Fruit fly (Drosophila melanogaster) whole organism, embryonic: ENCODE data around the gene Smu1.

ENCODE experiments used
- ATbp ChIP-seq: fragments of 200-800 bp; sonication (Bioruptor generic); optimal IDR thresholded peaks from 2 replicates; lab custom pipeline; 2017; ENCODE audit warnings: missing biosample characterization, mild to moderate bottlenecking, missing genetic modification characterization, missing genetic modification reagents
- Adf1 ChIP-seq: fragments of 200-800 bp; sonication (Bioruptor generic); IDR thresholded peaks from 2 replicates; pipeline ENCODE4 v1.3.6; 2022; ENCODE audit warnings: missing biosample characterization, missing genetic modification characterization
- BtbVII ChIP-seq: fragments of 200-800 bp; sonication (Bioruptor generic); optimal IDR thresholded peaks from 3 replicates; lab custom pipeline; 2017; ENCODE audit warnings: missing biosample characterization, mild to moderate bottlenecking, missing genetic modification characterization
- CG11504 ChIP-seq: fragments of 200-800 bp; sonication (Bioruptor generic); optimal IDR thresholded peaks from 3 replicates; lab custom pipeline; 2019; ENCODE audit warnings: missing biosample characterization, mild to moderate bottlenecking, missing genetic modification characterization, moderate library complexity
- CG13624 ChIP-seq: fragments of 200-800 bp; sonication (Bioruptor generic); optimal IDR thresholded peaks from 2 replicates; lab custom pipeline; 2016; ENCODE audit warnings: missing biosample characterization, missing genetic modification characterization
- CG1529 ChIP-seq: fragments of 200-800 bp; sonication (Bioruptor generic); optimal IDR thresholded peaks from 3 replicates; lab custom pipeline; 2018; ENCODE audit warnings: missing biosample characterization, missing genetic modification characterization
- CG15514 ChIP-seq: fragments of 200-800 bp; sonication (Bioruptor generic); optimal IDR thresholded peaks from 3 replicates; lab custom pipeline; 2017; ENCODE audit warnings: missing biosample characterization, missing genetic modification characterization, mild to moderate bottlenecking, moderate library complexity, missing genetic modification reagents
- CG1602 ChIP-seq: fragments of 200-800 bp; sonication (Bioruptor generic); optimal IDR thresholded peaks from 3 replicates; lab custom pipeline; 2016; ENCODE audit warnings: missing biosample characterization, missing genetic modification characterization
- CG17186 ChIP-seq: fragments of 200-800 bp; sonication (Bioruptor generic); optimal IDR thresholded peaks from 3 replicates; lab custom pipeline; 2017; ENCODE audit warnings: missing biosample characterization, missing genetic modification reagents, missing genetic modification characterization
- CG2199 ChIP-seq: fragments of 200-800 bp; sonication (Bioruptor generic); IDR thresholded peaks from 3 replicates; pipeline ENCODE4 v1.3.6; 2022; ENCODE audit warnings: missing biosample characterization, missing genetic modification characterization
- CG30431 ChIP-seq: fragments of 200-800 bp; sonication (Bioruptor generic); optimal IDR thresholded peaks from 2 replicates; lab custom pipeline; 2017; ENCODE audit warnings: missing biosample characterization, missing genetic modification characterization
- CG34224 ChIP-seq: fragments of 200-800 bp; sonication (Bioruptor generic); IDR thresholded peaks from 3 replicates; pipeline ENCODE4 v1.3.6; 2022; ENCODE audit warnings: missing biosample characterization, missing genetic modification characterization; ENCODE audit not compliant: partially characterized antibody
- CG34376 ChIP-seq: fragments of 200-800 bp; sonication (Bioruptor generic); optimal IDR thresholded peaks from 2 replicates; lab custom pipeline; 2018; ENCODE audit warnings: missing biosample characterization, mild to moderate bottlenecking, missing genetic modification characterization
- CG6272 ChIP-seq: fragments of 200-800 bp; sonication (Bioruptor generic); IDR thresholded peaks from 2 replicates; pipeline ENCODE4 v1.3.6; 2022; ENCODE audit warnings: missing biosample characterization, missing genetic modification characterization
- CG7786 ChIP-seq: fragments of 200-800 bp; sonication (Bioruptor generic); optimal IDR thresholded peaks from 2 replicates; lab custom pipeline; 2016; ENCODE audit warnings: missing biosample characterization, missing genetic modification characterization
- CG7987 ChIP-seq: fragments of 200-800 bp; sonication (Bioruptor generic); optimal IDR thresholded peaks from 2 replicates; lab custom pipeline; 2018; ENCODE audit warnings: missing biosample characterization, mild to moderate bottlenecking, missing genetic modification characterization, moderate library complexity
- CG8290 ChIP-seq, 3 experiments: fragments of 200-800 bp; sonication (Bioruptor generic); optimal IDR thresholded peaks; 2 replicates each; lab custom pipeline; 2016 to 2019; ENCODE audit warnings: missing biosample characterization in 3 of 3, missing genetic modification characterization in 3 of 3, mild to moderate bottlenecking in 2 of 3, moderate library complexity in 1 of 3
- CG9727 ChIP-seq: fragments of 200-800 bp; sonication (Bioruptor generic); optimal IDR thresholded peaks from 3 replicates; lab custom pipeline; 2017; ENCODE audit warnings: missing biosample characterization, mild to moderate bottlenecking, missing genetic modification characterization
- CG9797 ChIP-seq: fragments of 200-800 bp; sonication (Bioruptor generic); optimal IDR thresholded peaks from 3 replicates; lab custom pipeline; 2018; ENCODE audit warnings: missing biosample characterization, mild to moderate bottlenecking, missing genetic modification characterization
- CHES-1-like ChIP-seq: fragments of 200-800 bp; sonication (Bioruptor generic); optimal IDR thresholded peaks from 2 replicates; lab custom pipeline; 2016; ENCODE audit warnings: missing biosample characterization, missing genetic modification characterization
- CTCF ChIP-seq: fragments of 200-800 bp; sonication (Bioruptor generic); optimal IDR thresholded peaks from 2 replicates; lab custom pipeline; 2017; ENCODE audit warnings: missing biosample characterization, mild to moderate bottlenecking, missing genetic modification characterization, moderate library complexity
- Hsf ChIP-seq: fragments of 200-800 bp; sonication (Bioruptor generic); optimal IDR thresholded peaks from 3 replicates; lab custom pipeline; 2016; ENCODE audit warnings: missing biosample characterization, missing genetic modification characterization
- Jarid2 ChIP-seq: fragments of 200-800 bp; sonication (Bioruptor generic); optimal IDR thresholded peaks from 3 replicates; lab custom pipeline; 2017; ENCODE audit warnings: mild to moderate bottlenecking, missing biosample characterization, missing genetic modification reagents, missing genetic modification characterization
- NfI ChIP-seq: fragments of 200-800 bp; sonication (Bioruptor generic); optimal IDR thresholded peaks from 3 replicates; lab custom pipeline; 2018; ENCODE audit warnings: missing biosample characterization, mild to moderate bottlenecking, missing genetic modification characterization, moderate library complexity
- Pdp1 ChIP-seq, 2 experiments: fragments of 200-800 bp; sonication (Bioruptor generic); optimal IDR thresholded peaks; 3 replicates each; lab custom pipeline; 2016; ENCODE audit warnings: missing biosample characterization in 2 of 2, missing genetic modification characterization in 2 of 2, mild to moderate bottlenecking in 1 of 2, moderate library complexity in 1 of 2
- Six4 ChIP-seq: fragments of 200-800 bp; sonication (Bioruptor generic); optimal IDR thresholded peaks from 2 replicates; lab custom pipeline; 2016; ENCODE audit warnings: missing biosample characterization, missing genetic modification characterization
- Trl ChIP-seq, 3 experiments: fragments of >200 bp in 2 of 3; fragments of 200-800 bp in 1 of 3; sonication (Bioruptor generic) in 1 of 3; optimal IDR thresholded peaks; 2 replicates in 1 of 3; 3 replicates in 2 of 3; lab custom pipeline; 2016 to 2017; ENCODE audit warnings: missing biosample characterization in 1 of 3, missing genetic modification characterization in 1 of 3
- Vsx1 ChIP-seq: fragments of 200-800 bp; sonication (Bioruptor generic); optimal IDR thresholded peaks from 2 replicates; lab custom pipeline; 2017; ENCODE audit warnings: missing biosample characterization, mild to moderate bottlenecking, missing genetic modification characterization, missing genetic modification reagents
- croc ChIP-seq: fragments of 200-800 bp; sonication (Bioruptor generic); conservative IDR thresholded peaks from 3 replicates; pipeline ENCODE4 v1.3.6; 2022; ENCODE audit warnings: missing biosample characterization, missing genetic modification characterization
- esg ChIP-seq: fragments of 200-800 bp; sonication (Bioruptor generic); conservative IDR thresholded peaks from 2 replicates; pipeline ENCODE4 v1.3.6; 2022; ENCODE audit warnings: missing biosample characterization, missing genetic modification characterization
- fu2 ChIP-seq: fragments of 200-800 bp; sonication (Bioruptor generic); optimal IDR thresholded peaks from 2 replicates; lab custom pipeline; 2016; ENCODE audit warnings: missing biosample characterization, missing genetic modification characterization
- hb ChIP-seq: fragments of 200-800 bp; sonication (Bioruptor generic); IDR thresholded peaks from 3 replicates; pipeline ENCODE4 v1.3.6; 2022; ENCODE audit warnings: missing biosample characterization, missing genetic modification characterization; ENCODE audit not compliant: partially characterized antibody
- insv ChIP-seq, 2 experiments: fragments of 200-800 bp; sonication (Bioruptor generic); optimal IDR thresholded peaks; 3 replicates each; lab custom pipeline; 2016 to 2018; ENCODE audit warnings: missing biosample characterization in 2 of 2, missing genetic modification characterization in 2 of 2
- nau ChIP-seq: fragments of 200-800 bp; sonication (Bioruptor generic); optimal IDR thresholded peaks from 3 replicates; lab custom pipeline; 2017; ENCODE audit warnings: missing biosample characterization, mild to moderate bottlenecking, missing genetic modification characterization, missing genetic modification reagents
- nerfin-1 ChIP-seq: fragments of 200-800 bp; sonication (Bioruptor generic); optimal IDR thresholded peaks from 3 replicates; lab custom pipeline; 2019; ENCODE audit warnings: missing biosample characterization, mild to moderate bottlenecking, missing genetic modification characterization, moderate library complexity
- nom ChIP-seq: fragments of 200-800 bp; sonication (Bioruptor generic); optimal IDR thresholded peaks from 2 replicates; lab custom pipeline; 2017; ENCODE audit warnings: missing biosample characterization, missing genetic modification characterization, mild to moderate bottlenecking, moderate library complexity, missing genetic modification reagents
- peb ChIP-seq: fragments of 200-800 bp; sonication (Bioruptor generic); IDR thresholded peaks from 2 replicates; pipeline ENCODE4 v1.3.6; 2022; ENCODE audit warnings: missing biosample characterization, missing genetic modification characterization
- pita ChIP-seq: fragments of 200-800 bp; sonication (Bioruptor generic); optimal IDR thresholded peaks from 2 replicates; lab custom pipeline; 2017; ENCODE audit warnings: missing biosample characterization, mild to moderate bottlenecking, missing genetic modification characterization
- prd ChIP-seq, 3 experiments: fragments of >200 bp in 2 of 3; fragments of 200-800 bp in 1 of 3; sonication (Bioruptor generic) in 1 of 3; optimal IDR thresholded peaks in 2 of 3; IDR thresholded peaks in 1 of 3; 2 replicates in 2 of 3; 3 replicates in 1 of 3; pipeline versions ENCODE4 v1.3.6 to Lab custom; 2017 to 2022; ENCODE audit warnings: missing biosample characterization in 1 of 3, missing genetic modification characterization in 1 of 3
- ro ChIP-seq: fragments of 200-800 bp; sonication (Bioruptor generic); IDR thresholded peaks from 2 replicates; pipeline ENCODE4 v1.3.6; 2022; ENCODE audit warnings: missing biosample characterization, missing genetic modification characterization
- run ChIP-seq: fragments of 200-800 bp; sonication (Bioruptor generic); optimal IDR thresholded peaks from 3 replicates; lab custom pipeline; 2018; ENCODE audit warnings: missing biosample characterization, mild to moderate bottlenecking, missing genetic modification characterization
- sc ChIP-seq, 3 experiments: fragments of >200 bp in 2 of 3; fragments of 200-800 bp in 1 of 3; sonication (Bioruptor generic) in 1 of 3; optimal IDR thresholded peaks; 2 replicates in 2 of 3; 3 replicates in 1 of 3; lab custom pipeline; 2017; ENCODE audit warnings: mild to moderate bottlenecking in 1 of 3, missing biosample characterization in 1 of 3, missing genetic modification characterization in 1 of 3, missing genetic modification reagents in 1 of 3
- seq ChIP-seq: fragments of 200-800 bp; sonication (Bioruptor generic); IDR thresholded peaks from 2 replicates; pipeline ENCODE4 v1.3.6; 2022; ENCODE audit warnings: missing biosample characterization, missing genetic modification characterization
- sr ChIP-seq: fragments of 200-800 bp; sonication (Bioruptor generic); IDR thresholded peaks from 3 replicates; pipeline ENCODE4 v1.3.6; 2022; ENCODE audit warnings: missing biosample characterization, missing genetic modification characterization
- trh ChIP-seq: fragments of 200-800 bp; sonication (Bioruptor generic); optimal IDR thresholded peaks from 2 replicates; lab custom pipeline; 2016; ENCODE audit warnings: missing biosample characterization, missing genetic modification characterization
- wek ChIP-seq: fragments of 200-800 bp; sonication (Bioruptor generic); optimal IDR thresholded peaks from 3 replicates; lab custom pipeline; 2018; ENCODE audit warnings: missing biosample characterization, mild to moderate bottlenecking, missing genetic modification characterization, moderate library complexity

Gene Smu1

dm6 chr3R:19014742-19015422 lies 33.8 kb upstream of the Smu1 start (continued):
- TF ChIP-seq peb (peak; percentile 34; the same call in 1 of the 2 replicates), CG7786 (GFP tag; lab: Kevin White, UChicago) (no peak), CG9797 (no peak)

- TF ChIP-seq CG11504 (tag; lab: Kevin White, UChicago), result peak; percentile 100
- TF ChIP-seq CG34224 (GFP tag; lab: Robert Waterston, UW), result no peak
- TF ChIP-seq wek (GFP tag; lab: Kevin White, UChicago), result no peak
- no peak for TF ChIP-seq nau (GFP tag; lab: Kevin White, UChicago)
- no peak for TF ChIP-seq BtbVII (GFP tag; lab: Kevin White, UChicago)
- no peak for TF ChIP-seq Adf1 (GFP tag; lab: Robert Waterston, UW)
- peak; percentile 81; the same call in 1 of the 3 replicates for TF ChIP-seq CG2199 (GFP tag; lab: Robert Waterston, UW)
- TF ChIP-seq nerfin-1 (tag; lab: Kevin White, UChicago), result no peak
- no peak for TF ChIP-seq CG8290 (GFP tag; optimal IDR thresholded peaks at IDR 0.05; lab: Kevin White, UChicago)
- peak in 1 of 2 experiments; percentile 26 for TF ChIP-seq CG8290 (tag; optimal IDR thresholded peaks at IDR 0.05; lab: Kevin White, UChicago)
- TF ChIP-seq Vsx1, result no peak
- TF ChIP-seq CG17186 (GFP tag; lab: Kevin White, UChicago), result no peak
- no peak for TF ChIP-seq ATbp (GFP tag; lab: Kevin White, UChicago)
- no peak for TF ChIP-seq CG9727 (GFP tag; lab: Kevin White, UChicago)
- no peak for TF ChIP-seq esg (GFP tag; lab: Robert Waterston, UW)
- no peak for TF ChIP-seq prd (optimal IDR thresholded peaks at IDR 0.05; lab: Kevin White, UChicago)
- TF ChIP-seq prd (GFP tag; IDR thresholded peaks at IDR 0.05; lab: Robert Waterston, UW), result no peak
- TF ChIP-seq sr, result peak; percentile 100
- no peak for TF ChIP-seq CG6272 (GFP tag; lab: Robert Waterston, UW)
- no peak for TF ChIP-seq CG1529 (GFP tag; lab: Kevin White, UChicago)
- TF ChIP-seq Trl (optimal IDR thresholded peaks at IDR 0.05; lab: Kevin White, UChicago), result no peak
- no peak for TF ChIP-seq Trl (GFP tag; optimal IDR thresholded peaks at IDR 0.05; lab: Kevin White, UChicago)
- TF ChIP-seq ro, result no peak
- TF ChIP-seq Hsf (GFP tag; lab: Kevin White, UChicago), result no peak
- TF ChIP-seq NfI (GFP tag; lab: Kevin White, UChicago), result no peak
- TF ChIP-seq sc (optimal IDR thresholded peaks at IDR 0.05; lab: Kevin White, UChicago), result no peak
- no peak for TF ChIP-seq sc (GFP tag; optimal IDR thresholded peaks at IDR 0.05; lab: Kevin White, UChicago)
- no peak for TF ChIP-seq insv (GFP tag; optimal IDR thresholded peaks at IDR 0.05; lab: Kevin White, UChicago)
- no peak for TF ChIP-seq CHES-1-like (GFP tag; lab: Kevin White, UChicago)
- peak; percentile 56 for TF ChIP-seq pita
- no peak for TF ChIP-seq Jarid2 (GFP tag; lab: Kevin White, UChicago)
- no peak for TF ChIP-seq Six4 (GFP tag; lab: Kevin White, UChicago)
- no peak for TF ChIP-seq nom (GFP tag; lab: Kevin White, UChicago)
- TF ChIP-seq hb, result no peak
- TF ChIP-seq fu2 (GFP tag; lab: Kevin White, UChicago), result no peak
- peak; percentile 37 for TF ChIP-seq CTCF (GFP tag; lab: Kevin White, UChicago)
- no peak for TF ChIP-seq seq (GFP tag; lab: Robert Waterston, UW)
- no peak for TF ChIP-seq CG13624 (GFP tag; lab: Kevin White, UChicago)
- no peak for TF ChIP-seq trh
- TF ChIP-seq CG7987 (GFP tag; lab: Kevin White, UChicago), result no peak
- TF ChIP-seq CG34376, result no peak
- peak; percentile 18 for TF ChIP-seq CG15514 (GFP tag; lab: Kevin White, UChicago)
- TF ChIP-seq croc (GFP tag; lab: Robert Waterston, UW), result no peak
- TF ChIP-seq CG30431 (GFP tag; lab: Kevin White, UChicago), result no peak
- TF ChIP-seq CG1602, result no peak
- TF ChIP-seq Pdp1 (GFP tag; optimal IDR thresholded peaks at IDR 0.05; lab: Kevin White, UChicago), result no peak
- TF ChIP-seq run (tag; lab: Kevin White, UChicago), result no peak
Observed at dm6 chr3R:19014027-19014426, 32.9 kb upstream of the Smu1 start.
